Worm (Caenorhabditis elegans): ENCODE data around the gene gba-2.
A peak's percentile ranks its signal among the peaks of the same experiment; 100 is the strongest.
"Not testable (repeated sequence)": the region's sequence is repeated elsewhere in the genome, so short reads cannot be mapped to it uniquely, and the experiment has no call there.

The gba-2 gene

ce11 chrII:2163370-2163882, 22.8 kb downstream of the gba-2 start, which contains the start of gene C33C12.11:
C33C12.11 (minus strand) TSS chrII:2163832.
- not testable (repeated sequence) for TF ChIP-seq med-1 (GFP tag; optimal IDR thresholded peaks at IDR 0.05; ENCODE audit: insufficient read depth); flt-1 (GFP tag; IDR thresholded peaks at IDR 0.05); cog-1 (tag; optimal IDR thresholded peaks at IDR 0.05)

ce11 chrII:2153708-2154107, 32.5 kb downstream of the gba-2 start, which contains the start of gene math-18:
math-18 (plus strand) TSS chrII:2154008.
- not testable (repeated sequence) for TF ChIP-seq ztf-29 (GFP tag; IDR thresholded peaks at IDR 0.05); T22C8.4 (GFP tag; IDR thresholded peaks at IDR 0.05); cog-1 (tag; optimal IDR thresholded peaks at IDR 0.05)

- TF ChIP-seq ref-1 (GFP tag; conservative IDR thresholded peaks at IDR 0.05) (no peak), tab-1 (GFP tag; IDR thresholded peaks at IDR 0.05) (no peak), ztf-23 (GFP tag; IDR thresholded peaks at IDR 0.05) (no peak), flt-1 (GFP tag; IDR thresholded peaks at IDR 0.05) (no peak), ztf-29 (GFP tag; IDR thresholded peaks at IDR 0.05) (no peak), T22C8.4 (GFP tag; IDR thresholded peaks at IDR 0.05) (no peak), klf-2 (GFP tag; conservative IDR thresholded peaks at IDR 0.05) (no peak), cog-1 (tag; optimal IDR thresholded peaks at IDR 0.05) (no peak)
These were observed 33.8 kb downstream of the gba-2 start for ce11 chrII:2152455-2152854.

ce11 chrII:2150485-2150985, 35.7 kb downstream of the gba-2 start, which contains the start of the genes C40A11.7 and C40A11.8:
C40A11.7 (minus strand) TSS chrII:2150585.
C40A11.8 (minus strand) TSS chrII:2150935.
- TF ChIP-seq klf-2 (GFP tag; conservative IDR thresholded peaks at IDR 0.05) = no peak
- no peak for TF ChIP-seq med-1 (GFP tag; optimal IDR thresholded peaks at IDR 0.05; ENCODE audit: insufficient read depth)
- TF ChIP-seq cog-1 (tag; optimal IDR thresholded peaks at IDR 0.05) = no peak
- TF ChIP-seq T22C8.4 (GFP tag; IDR thresholded peaks at IDR 0.05) = no peak
- no peak for TF ChIP-seq ztf-29 (GFP tag; IDR thresholded peaks at IDR 0.05)
- no peak for TF ChIP-seq ref-1 (GFP tag; conservative IDR thresholded peaks at IDR 0.05)
- no peak for TF ChIP-seq flt-1 (GFP tag; IDR thresholded peaks at IDR 0.05)
- TF ChIP-seq ztf-23 (GFP tag; IDR thresholded peaks at IDR 0.05) = no peak
- no peak for TF ChIP-seq tab-1 (GFP tag; IDR thresholded peaks at IDR 0.05)

ce11 chrII:2146900-2147375, 39.3 kb downstream of the gba-2 start, which contains the start of gene C40A11.2:
C40A11.2 (plus strand) TSS chrII:2146950.
- no peak for TF ChIP-seq ztf-23 (GFP tag; IDR thresholded peaks at IDR 0.05)
- TF ChIP-seq flt-1 (GFP tag; IDR thresholded peaks at IDR 0.05) = no peak
- no peak for TF ChIP-seq ref-1 (GFP tag; conservative IDR thresholded peaks at IDR 0.05)
- no peak for TF ChIP-seq cog-1 (tag; optimal IDR thresholded peaks at IDR 0.05)
- TF ChIP-seq ztf-29 (GFP tag; IDR thresholded peaks at IDR 0.05) = no peak
- TF ChIP-seq med-1 (GFP tag; optimal IDR thresholded peaks at IDR 0.05; ENCODE audit: insufficient read depth) = no peak
- TF ChIP-seq tab-1 (GFP tag; IDR thresholded peaks at IDR 0.05) = no peak
- no peak for TF ChIP-seq klf-2 (GFP tag; conservative IDR thresholded peaks at IDR 0.05)
- no peak for TF ChIP-seq T22C8.4 (GFP tag; IDR thresholded peaks at IDR 0.05)

- TF ChIP-seq klf-2 (GFP tag; conservative IDR thresholded peaks at IDR 0.05) (no peak), tab-1 (GFP tag; IDR thresholded peaks at IDR 0.05) (no peak), ztf-29 (GFP tag; IDR thresholded peaks at IDR 0.05) (no peak), cog-1 (tag; optimal IDR thresholded peaks at IDR 0.05) (no peak), flt-1 (GFP tag; IDR thresholded peaks at IDR 0.05) (no peak), ztf-23 (GFP tag; IDR thresholded peaks at IDR 0.05) (no peak), ref-1 (GFP tag; conservative IDR thresholded peaks at IDR 0.05) (no peak), T22C8.4 (GFP tag; IDR thresholded peaks at IDR 0.05) (no peak), med-1 (GFP tag; optimal IDR thresholded peaks at IDR 0.05; ENCODE audit: insufficient read depth) (no peak)
These were observed 40.7 kb downstream of the gba-2 start, which contains the start of gene C40A11.6 for ce11 chrII:2145566-2145965. C40A11.6 (minus strand) TSS chrII:2145666.

- no peak for TF ChIP-seq ref-1 (GFP tag; conservative IDR thresholded peaks at IDR 0.05)
- no peak for TF ChIP-seq T22C8.4 (GFP tag; IDR thresholded peaks at IDR 0.05)
- no peak for TF ChIP-seq klf-2 (GFP tag; conservative IDR thresholded peaks at IDR 0.05)
- TF ChIP-seq tab-1 (GFP tag; IDR thresholded peaks at IDR 0.05) = no peak
- TF ChIP-seq med-1 (GFP tag; optimal IDR thresholded peaks at IDR 0.05; ENCODE audit: insufficient read depth) = no peak
- no peak for TF ChIP-seq ztf-23 (GFP tag; IDR thresholded peaks at IDR 0.05)
- TF ChIP-seq flt-1 (GFP tag; IDR thresholded peaks at IDR 0.05) = no peak
- no peak for TF ChIP-seq cog-1 (tag; optimal IDR thresholded peaks at IDR 0.05)
- no peak for TF ChIP-seq ztf-29 (GFP tag; IDR thresholded peaks at IDR 0.05)
These were observed 45.4 kb downstream of the gba-2 start, which contains the start of gene C40A11.3 for ce11 chrII:2140817-2141216. C40A11.3 (plus strand) TSS chrII:2141117.

ce11 chrII:2138901-2139300, 47.3 kb downstream of the gba-2 start:
- TF ChIP-seq med-1 (GFP tag; optimal IDR thresholded peaks at IDR 0.05; ENCODE audit: insufficient read depth) = no peak
- TF ChIP-seq ztf-23 (GFP tag; IDR thresholded peaks at IDR 0.05) = no peak
- TF ChIP-seq cog-1 (tag; optimal IDR thresholded peaks at IDR 0.05) = no peak
- TF ChIP-seq klf-2 (GFP tag; conservative IDR thresholded peaks at IDR 0.05) = no peak
- TF ChIP-seq flt-1 (GFP tag; IDR thresholded peaks at IDR 0.05) = no peak
- no peak for TF ChIP-seq tab-1 (GFP tag; IDR thresholded peaks at IDR 0.05)
- no peak for TF ChIP-seq T22C8.4 (GFP tag; IDR thresholded peaks at IDR 0.05)
- TF ChIP-seq ztf-29 (GFP tag; IDR thresholded peaks at IDR 0.05) = no peak
- no peak for TF ChIP-seq ref-1 (GFP tag; conservative IDR thresholded peaks at IDR 0.05)

- TF ChIP-seq T22C8.4 (GFP tag; IDR thresholded peaks at IDR 0.05) (peak; percentile 32; the same call in 1 of the 2 replicates), tab-1 (GFP tag; IDR thresholded peaks at IDR 0.05) (no peak)
These were observed 49.0 kb downstream of the gba-2 start, which contains the start of gene C40A11.4 for ce11 chrII:2137235-2137634. C40A11.4 (plus strand) TSS chrII:2137422.

ce11 chrII:2135604-2136003, 50.6 kb downstream of the gba-2 start, which contains the start of gene hpo-7:
hpo-7 (minus strand) TSS chrII:2135704.
- no peak for TF ChIP-seq cog-1 (tag; optimal IDR thresholded peaks at IDR 0.05)
- TF ChIP-seq ztf-29 (GFP tag; IDR thresholded peaks at IDR 0.05) = no peak
- TF ChIP-seq flt-1 (GFP tag; IDR thresholded peaks at IDR 0.05) = no peak
- no peak for TF ChIP-seq ztf-23 (GFP tag; IDR thresholded peaks at IDR 0.05)
- no peak for TF ChIP-seq med-1 (GFP tag; optimal IDR thresholded peaks at IDR 0.05; ENCODE audit: insufficient read depth)
- TF ChIP-seq klf-2 (GFP tag; conservative IDR thresholded peaks at IDR 0.05) = no peak
- no peak for TF ChIP-seq tab-1 (GFP tag; IDR thresholded peaks at IDR 0.05)
- no peak for TF ChIP-seq T22C8.4 (GFP tag; IDR thresholded peaks at IDR 0.05)
- no peak for TF ChIP-seq ref-1 (GFP tag; conservative IDR thresholded peaks at IDR 0.05)
